Worm (Caenorhabditis elegans): ENCODE measurements around the gene T28A8.5.

- TF ChIP-seq nhr-77 (tag; optimal IDR thresholded peaks at IDR 0.05), result no peak
- no peak for TF ChIP-seq unc-39 (tag; optimal IDR thresholded peaks at IDR 0.05)
- TF ChIP-seq snpc-4 (tag; optimal IDR thresholded peaks at IDR 0.05), result no peak
- no peak for TF ChIP-seq R02D3.7 (tag; optimal IDR thresholded peaks at IDR 0.05)
- TF ChIP-seq skn-1 (tag; optimal IDR thresholded peaks at IDR 0.05), result no peak
- TF ChIP-seq nhr-6 (tag; optimal IDR thresholded peaks at IDR 0.05), result no peak
- no peak for TF ChIP-seq alr-1 (tag; optimal IDR thresholded peaks at IDR 0.05)
- no peak for TF ChIP-seq C34F6.9 (tag; optimal IDR thresholded peaks at IDR 0.05)
- TF ChIP-seq lin-11 (tag; optimal IDR thresholded peaks at IDR 0.05), result no peak
- no peak for TF ChIP-seq elt-3 (tag; optimal IDR thresholded peaks at IDR 0.05)
- no peak for TF ChIP-seq nhr-25 (tag; optimal IDR thresholded peaks at IDR 0.05)
- no peak for TF ChIP-seq nhr-129 (tag; optimal IDR thresholded peaks at IDR 0.05)
- TF ChIP-seq unc-62 (GFP tag; optimal IDR thresholded peaks at IDR 0.05), result no peak
- no peak for TF ChIP-seq mdl-1 (tag; optimal IDR thresholded peaks at IDR 0.05)
Observed at ce11 chrIII:13524021-13524420, 22.6 kb downstream of the T28A8.5 start, which contains the start of gene pod-1.

Data from whole organism, L2 larva.